Worm (Caenorhabditis elegans) whole organism, mixed stage, embryonic: Measurements from ENCODE around the gene ZC239.4.
"Not testable (repeated sequence)": the region's sequence is repeated elsewhere in the genome, so short reads cannot be mapped to it uniquely, and the experiment has no call there.

Experiments
- M03D4.4 ChIP-seq: sonication (generic microtip); optimal IDR thresholded peaks from 2 replicates; lab custom pipeline; 2017; ENCODE audit warnings: mild to moderate bottlenecking, missing genetic modification characterization, missing compliant biosample characterization
- bed-3 ChIP-seq: fragments of 200-800 bp; sonication (Bioruptor generic); optimal IDR thresholded peaks from 3 replicates; lab custom pipeline; 2018; ENCODE audit warnings: mild to moderate bottlenecking, missing genetic modification characterization, moderate library complexity, missing compliant biosample characterization
- blmp-1 ChIP-seq: fragments of 150-350 bp; optimal IDR thresholded peaks from 2 replicates; lab custom pipeline; 2014; ENCODE audit warnings: missing biosample characterization, missing genetic modification characterization
- ceh-39 ChIP-seq: fragments of 150-350 bp; optimal IDR thresholded peaks from 2 replicates; lab custom pipeline; 2014; ENCODE audit warnings: missing biosample characterization, missing genetic modification characterization
- ceh-43 ChIP-seq: fragments of 200-800 bp; sonication (Bioruptor generic); optimal IDR thresholded peaks from 2 replicates; lab custom pipeline; 2018; ENCODE audit warnings: mild to moderate bottlenecking, missing genetic modification characterization, moderate library complexity, missing compliant biosample characterization
- ceh-83 ChIP-seq: fragments of 200-800 bp; sonication (Bioruptor generic); optimal IDR thresholded peaks from 2 replicates; lab custom pipeline; 2018; ENCODE audit warnings: mild to moderate bottlenecking, missing genetic modification characterization, missing compliant biosample characterization
- ces-1 ChIP-seq: fragments of 150-350 bp; optimal IDR thresholded peaks from 2 replicates; lab custom pipeline; 2014; ENCODE audit warnings: missing biosample characterization, missing genetic modification reagents, missing genetic modification characterization
- cnd-1 ChIP-seq: fragments of 200-800 bp; sonication (Bioruptor generic); optimal IDR thresholded peaks from 2 replicates; lab custom pipeline; 2018; ENCODE audit warnings: mild to moderate bottlenecking, missing genetic modification characterization, missing compliant biosample characterization
- drap-1 ChIP-seq: fragments of 200-800 bp; sonication (Bioruptor generic); optimal IDR thresholded peaks from 3 replicates; lab custom pipeline; 2018; ENCODE audit warnings: mild to moderate bottlenecking, missing genetic modification characterization, missing compliant biosample characterization
- elt-1 ChIP-seq: sonication (generic microtip); optimal IDR thresholded peaks from 2 replicates; lab custom pipeline; 2017; ENCODE audit warnings: missing genetic modification characterization, mild to moderate bottlenecking, missing compliant biosample characterization, antibody characterized with exemption, moderate library complexity, borderline replicate concordance; ENCODE audit not compliant: insufficient read depth
- elt-3 ChIP-seq: fragments of 150-350 bp; optimal IDR thresholded peaks from 2 replicates; lab custom pipeline; 2014; ENCODE audit warnings: missing biosample characterization, missing genetic modification characterization
- flh-1 ChIP-seq: fragments of 200-800 bp; sonication (Bioruptor generic); optimal IDR thresholded peaks from 2 replicates; lab custom pipeline; 2018; ENCODE audit warnings: mild to moderate bottlenecking, missing genetic modification characterization, moderate library complexity, missing compliant biosample characterization
- ham-2 ChIP-seq: fragments of 200-800 bp; sonication (Bioruptor generic); optimal IDR thresholded peaks from 2 replicates; lab custom pipeline; 2018; ENCODE audit warnings: mild to moderate bottlenecking, missing genetic modification characterization, missing compliant biosample characterization
- hlh-1 ChIP-seq: fragments of 150-350 bp; optimal IDR thresholded peaks from 2 replicates; lab custom pipeline; 2014; ENCODE audit warnings: missing biosample characterization, missing genetic modification reagents, missing genetic modification characterization
- lin-13 ChIP-seq: fragments of 150-350 bp; optimal IDR thresholded peaks from 2 replicates; lab custom pipeline; 2014; ENCODE audit warnings: missing biosample characterization, missing genetic modification characterization
- lin-32 ChIP-seq: fragments of 200-800 bp; sonication (Bioruptor generic); optimal IDR thresholded peaks from 2 replicates; lab custom pipeline; 2018; ENCODE audit warnings: mild to moderate bottlenecking, missing genetic modification characterization, missing compliant biosample characterization
- mab-5 ChIP-seq: fragments of 150-350 bp; optimal IDR thresholded peaks from 2 replicates; lab custom pipeline; 2014; ENCODE audit warnings: missing biosample characterization, missing genetic modification characterization
- mep-1 ChIP-seq: fragments of 150-350 bp; optimal IDR thresholded peaks from 2 replicates; lab custom pipeline; 2017; ENCODE audit warnings: missing biosample characterization, missing genetic modification reagents, missing genetic modification characterization, inconsistent platforms
- mls-2 ChIP-seq: sonication (generic microtip); optimal IDR thresholded peaks from 2 replicates; lab custom pipeline; 2016; ENCODE audit warnings: mild to moderate bottlenecking, missing genetic modification characterization, moderate library complexity, missing compliant biosample characterization
- nhr-12 ChIP-seq: fragments of 150-350 bp; optimal IDR thresholded peaks from 2 replicates; lab custom pipeline; 2014; ENCODE audit warnings: missing biosample characterization, missing genetic modification characterization
- nhr-2 ChIP-seq: fragments of 150-350 bp; optimal IDR thresholded peaks from 2 replicates; lab custom pipeline; 2014; ENCODE audit warnings: missing biosample characterization, missing genetic modification characterization
- nhr-237 ChIP-seq: fragments of 150-350 bp; optimal IDR thresholded peaks from 2 replicates; lab custom pipeline; 2014; ENCODE audit warnings: missing biosample characterization, missing genetic modification characterization
- nhr-28 ChIP-seq: fragments of 150-350 bp; optimal IDR thresholded peaks from 2 replicates; lab custom pipeline; 2014; ENCODE audit warnings: missing biosample characterization, missing genetic modification characterization
- nhr-76 ChIP-seq: sonication (generic microtip); optimal IDR thresholded peaks from 2 replicates; lab custom pipeline; 2017; ENCODE audit warnings: missing biosample characterization, missing genetic modification characterization
- pha-4 ChIP-seq: fragments of 150-350 bp; optimal IDR thresholded peaks from 2 replicates; lab custom pipeline; 2018; ENCODE audit warnings: missing biosample characterization, missing genetic modification reagents, missing genetic modification characterization
- sem-2 ChIP-seq: fragments of 200-800 bp; sonication (Bioruptor generic); optimal IDR thresholded peaks from 2 replicates; lab custom pipeline; 2018; ENCODE audit warnings: mild to moderate bottlenecking, missing genetic modification characterization, missing compliant biosample characterization
- snpc-4 ChIP-seq: fragments of 150-350 bp; optimal IDR thresholded peaks from 2 replicates; lab custom pipeline; 2014; ENCODE audit warnings: missing biosample characterization, missing genetic modification characterization
- sptf-1 ChIP-seq: sonication (generic microtip); optimal IDR thresholded peaks from 2 replicates; lab custom pipeline; 2017; ENCODE audit warnings: mild to moderate bottlenecking, missing genetic modification characterization, moderate library complexity, missing compliant biosample characterization
- tbx-8 ChIP-seq: fragments of 200-800 bp; sonication (Bioruptor generic); optimal IDR thresholded peaks from 2 replicates; lab custom pipeline; 2018; ENCODE audit warnings: mild to moderate bottlenecking, missing genetic modification characterization, moderate library complexity, missing compliant biosample characterization
- unc-120 ChIP-seq: sonication (generic microtip); optimal IDR thresholded peaks from 2 replicates; lab custom pipeline; 2017; ENCODE audit warnings: missing genetic modification characterization, missing compliant biosample characterization; ENCODE audit not compliant: poor library complexity, severe bottlenecking
- unc-39 ChIP-seq: fragments of 150-350 bp; optimal IDR thresholded peaks from 2 replicates; lab custom pipeline; 2014; ENCODE audit warnings: missing biosample characterization, missing genetic modification characterization
- ztf-11 ChIP-seq: fragments of 150-350 bp; optimal IDR thresholded peaks from 2 replicates; lab custom pipeline; 2014; ENCODE audit warnings: missing biosample characterization, missing genetic modification characterization

Gene ZC239.4

ce11 chrII:3213898-3214297, at the start of gene ZC239.4:
Gene ZC239.4 (plus strand): TSS chrII:3214198.
- TF ChIP-seq mab-5 (tag; lab: Kevin White, UChicago) (no peak), elt-1 (no peak)

ce11 chrII:3170089-3170488, 43.9 kb upstream of the ZC239.4 start, which contains the start of gene fbxc-55:
Gene fbxc-55 (minus strand): TSS chrII:3170189.
- TF ChIP-seq mls-2 (tag; lab: Kevin White, UChicago) (no peak), blmp-1 (tag; lab: Kevin White, UChicago) (no peak), lin-13 (tag; lab: Kevin White, UChicago) (no peak), ces-1 (GFP tag; lab: Kevin White, UChicago) (no peak), cnd-1 (tag; lab: Kevin White, UChicago) (no peak), pha-4 (no peak), ztf-11 (no peak)

ce11 chrII:3172176-3172575, 41.8 kb upstream of the ZC239.4 start, which contains the start of gene Y27F2A.10:
Gene Y27F2A.10 (minus strand): TSS chrII:3172276.
- TF ChIP-seq nhr-28 (tag; lab: Kevin White, UChicago) (no peak), tbx-8 (GFP tag; lab: Kevin White, UChicago) (no peak), lin-13 (tag; lab: Kevin White, UChicago) (no peak), snpc-4 (tag; lab: Kevin White, UChicago) (no peak), ceh-43 (GFP tag; lab: Kevin White, UChicago) (no peak), ces-1 (GFP tag; lab: Kevin White, UChicago) (no peak), M03D4.4 (tag; lab: Kevin White, UChicago) (no peak), pha-4 (no peak), ceh-39 (tag; lab: Kevin White, UChicago) (no peak), nhr-2 (tag; lab: Kevin White, UChicago) (no peak), unc-120 (no peak), flh-1 (GFP tag; lab: Kevin White, UChicago) (no peak), drap-1 (GFP tag; lab: Kevin White, UChicago) (no peak), nhr-12 (tag; lab: Kevin White, UChicago) (no peak)

- TF ChIP-seq lin-32; ham-2; ceh-39 (tag; lab: Kevin White, UChicago): not testable (repeated sequence)
Measured at ce11 chrII:3177663-3178062, 36.3 kb upstream of the ZC239.4 start, which contains the start of gene sri-40. Gene sri-40 (plus strand): TSS chrII:3177963.

ce11 chrII:3183300-3183840, 30.6 kb upstream of the ZC239.4 start, which contains the start of the genes Y27F2A.6 and Y27F2A.8:
Gene Y27F2A.6 (minus strand): TSS chrII:3183400.
Gene Y27F2A.8 (plus strand): TSS chrII:3183790.
- TF ChIP-seq snpc-4, mab-5, mls-2 (tag; lab: Kevin White, UChicago): not testable (repeated sequence)

- TF ChIP-seq sptf-1 (tag; lab: Kevin White, UChicago); unc-39; blmp-1 (tag; lab: Kevin White, UChicago): not testable (repeated sequence)
Measured at ce11 chrII:3184858-3185257, 29.1 kb upstream of the ZC239.4 start, which contains the start of gene sri-78. Gene sri-78 (plus strand): TSS chrII:3185158.

- TF ChIP-seq M03D4.4 (tag; lab: Kevin White, UChicago) (no peak), sptf-1 (tag; lab: Kevin White, UChicago) (no peak), flh-1 (GFP tag; lab: Kevin White, UChicago) (no peak), bed-3 (GFP tag; lab: Kevin White, UChicago) (no peak), lin-13 (tag; lab: Kevin White, UChicago) (no peak), nhr-237 (tag; lab: Kevin White, UChicago) (no peak), hlh-1 (no peak), mep-1 (tag; lab: Kevin White, UChicago) (no peak), ceh-43 (GFP tag; lab: Kevin White, UChicago) (no peak), sem-2 (GFP tag; lab: Kevin White, UChicago) (no peak), ceh-83 (GFP tag; lab: Kevin White, UChicago) (no peak), nhr-76 (tag; lab: Kevin White, UChicago) (no peak), ztf-11 (no peak), ham-2 (no peak), elt-3 (tag; lab: Kevin White, UChicago) (no peak), drap-1 (GFP tag; lab: Kevin White, UChicago) (no peak)
Measured at ce11 chrII:3185848-3186247, 28.1 kb upstream of the ZC239.4 start.
